Worm (Caenorhabditis elegans): Measurements from ENCODE around the gene rps-5.

Gene rps-5

DNA sequence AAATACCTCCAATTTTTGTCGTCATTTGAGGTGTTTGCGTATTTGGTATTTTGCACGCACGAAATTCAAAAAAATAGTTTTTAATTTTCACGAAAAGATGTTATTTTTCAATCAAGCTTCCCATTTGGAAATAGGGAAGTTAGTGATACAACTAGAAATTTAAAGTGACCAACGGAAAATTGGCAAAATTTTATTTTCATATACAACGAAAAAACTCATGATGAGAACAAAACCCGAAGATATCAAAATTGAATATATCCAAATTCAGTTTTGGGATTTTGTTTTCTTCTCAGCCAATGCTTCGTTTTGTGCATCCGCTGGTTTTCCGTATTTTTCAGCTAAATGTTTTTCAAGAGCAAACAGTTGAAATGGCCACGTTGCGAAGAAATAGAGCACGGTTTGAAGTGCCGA is 35.1 kb upstream of the rps-5 start (continued):
- TF ChIP-seq lsy-27 (tag; optimal IDR thresholded peaks at IDR 0.05; ENCODE audit: borderline replicate concordance, insufficient read depth): no peak
- no peak for TF ChIP-seq let-526 (GFP tag; IDR thresholded peaks at IDR 0.05)
- no peak for TF ChIP-seq lag-1 (GFP tag; IDR thresholded peaks at IDR 0.05)
- peak; percentile 76 for TF ChIP-seq tlf-1 (GFP tag; optimal IDR thresholded peaks at IDR 0.05)
- TF ChIP-seq ets-4 (GFP tag; optimal IDR thresholded peaks at IDR 0.05): no peak
- TF ChIP-seq pha-4 (tag; optimal IDR thresholded peaks at IDR 0.05): no peak
- TF ChIP-seq unc-62 (GFP tag; optimal IDR thresholded peaks at IDR 0.05): no peak
- TF ChIP-seq hmg-20 (GFP tag; IDR thresholded peaks at IDR 0.05): no peak
- no peak for TF ChIP-seq akir-1 (GFP tag; optimal IDR thresholded peaks at IDR 0.05)
- peak; percentile 33; the same call in 1 of the 2 replicates for TF ChIP-seq D2030.7 (GFP tag; IDR thresholded peaks at IDR 0.05)
- TF ChIP-seq dpff-1 (tag; optimal IDR thresholded peaks at IDR 0.05): peak; percentile 91
- TF ChIP-seq nhr-179 (tag; optimal IDR thresholded peaks at IDR 0.05): no peak
- no peak for TF ChIP-seq mes-4 (tag; optimal IDR thresholded peaks at IDR 0.05)
- peak; percentile 61 for TF ChIP-seq athp-1 (tag; optimal IDR thresholded peaks at IDR 0.05)
- no peak for TF ChIP-seq Y53F4B.3 (GFP tag; IDR thresholded peaks at IDR 0.05)
- TF ChIP-seq madf-10 (tag; optimal IDR thresholded peaks at IDR 0.05): no peak
- TF ChIP-seq fkh-3 (tag; optimal IDR thresholded peaks at IDR 0.05): peak; percentile 57
- no peak for TF ChIP-seq C06A6.2 (GFP tag; conservative IDR thresholded peaks at IDR 0.05)
- TF ChIP-seq F49E8.2 (tag; optimal IDR thresholded peaks at IDR 0.05; ENCODE audit: insufficient read depth): peak; percentile 94
- TF ChIP-seq Y67H2A.10 (GFP tag; conservative IDR thresholded peaks at IDR 0.05): no peak
- TF ChIP-seq cebp-1 (GFP tag; IDR thresholded peaks at IDR 0.05): no peak
- peak; percentile 28 for TF ChIP-seq cebp-1 (tag; optimal IDR thresholded peaks at IDR 0.05)
- no peak for TF ChIP-seq rcor-1 (GFP tag; IDR thresholded peaks at IDR 0.05)
- peak; percentile 46 for TF ChIP-seq lin-54 (GFP tag; optimal IDR thresholded peaks at IDR 0.05)
- peak; percentile 20; the same call in 1 of the 2 replicates for TF ChIP-seq ceh-100 (GFP tag; IDR thresholded peaks at IDR 0.05)
- no peak for TF ChIP-seq ztf-18 (tag; optimal IDR thresholded peaks at IDR 0.05)
- peak; percentile 52; the same call in 1 of the 2 replicates for TF ChIP-seq pbrm-1 (GFP tag; IDR thresholded peaks at IDR 0.05)
- 0 out of 2 replicates have a peak, but pooled peaks have one; percentile 14 for TF ChIP-seq ceh-40 (GFP tag; IDR thresholded peaks at IDR 0.05)
- TF ChIP-seq snpc-1.3 (tag; optimal IDR thresholded peaks at IDR 0.05; ENCODE audit: insufficient read depth): peak; percentile 26
- TF ChIP-seq cebp-2 (GFP tag; IDR thresholded peaks at IDR 0.05): no peak; the same call in 1 of the 2 replicates
- peak; percentile 75 for TF ChIP-seq zim-3 (tag; optimal IDR thresholded peaks at IDR 0.05)
- TF ChIP-seq chd-7 (tag; optimal IDR thresholded peaks at IDR 0.05): peak; percentile 63
- peak; percentile 28 for TF ChIP-seq snpc-1.1 (tag; optimal IDR thresholded peaks at IDR 0.05; ENCODE audit: insufficient read depth)
- no peak for TF ChIP-seq gei-17 (GFP tag; optimal IDR thresholded peaks at IDR 0.05)
- TF ChIP-seq zfh-2 (GFP tag; conservative IDR thresholded peaks at IDR 0.05): no peak
- TF ChIP-seq madf-8 (GFP tag; conservative IDR thresholded peaks at IDR 0.05): no peak
- peak; percentile 2 for TF ChIP-seq ztf-26 (tag; optimal IDR thresholded peaks at IDR 0.05)
- TF ChIP-seq ztf-25 (GFP tag; IDR thresholded peaks at IDR 0.05): no peak
- TF ChIP-seq aptf-2 (GFP tag; conservative IDR thresholded peaks at IDR 0.05): no peak
- TF ChIP-seq B0261.1 (tag; optimal IDR thresholded peaks at IDR 0.05): no peak
- peak in 1 of 3 experiments; percentile 47 for TF ChIP-seq lin-35 (GFP tag; optimal IDR thresholded peaks at IDR 0.05)
- peak; percentile 17 for TF ChIP-seq attf-5 (GFP tag; optimal IDR thresholded peaks at IDR 0.05)
- TF ChIP-seq nfyb-1 (GFP tag; IDR thresholded peaks at IDR 0.05): peak; percentile 21; the same call in 1 of the 2 replicates
- TF ChIP-seq xnd-1 (tag; optimal IDR thresholded peaks at IDR 0.05): peak; percentile 53
- TF ChIP-seq madf-3 (GFP tag; IDR thresholded peaks at IDR 0.05): 0 out of 2 replicates have a peak, but pooled peaks have one; percentile 38
- no peak for TF ChIP-seq F22D6.2 (tag; optimal IDR thresholded peaks at IDR 0.05)
- peak; percentile 72 for TF ChIP-seq mxl-1 (tag; optimal IDR thresholded peaks at IDR 0.05)
- TF ChIP-seq tbx-9 (tag; optimal IDR thresholded peaks at IDR 0.05; ENCODE audit: borderline replicate concordance): no peak
- TF ChIP-seq egl-18 (GFP tag; IDR thresholded peaks at IDR 0.05): no peak

Data from whole organism, young adult.